Worm (Caenorhabditis elegans) whole organism, late embryonic: ENCODE measurements around the gene mlc-5.

ENCODE experiments used
- F13H6.1 ChIP-seq: sonication (generic microtip); optimal IDR thresholded peaks from 2 replicates; lab custom pipeline; 2016; ENCODE audit warnings: missing genetic modification characterization, missing compliant biosample characterization
- T23F11.4 ChIP-seq: fragments of 200-800 bp; sonication (Bioruptor generic); optimal IDR thresholded peaks from 2 replicates; lab custom pipeline; 2018; ENCODE audit warnings: mild to moderate bottlenecking, missing genetic modification characterization, missing compliant biosample characterization
- ceh-31 ChIP-seq: sonication (generic microtip); optimal IDR thresholded peaks from 2 replicates; lab custom pipeline; 2016; ENCODE audit warnings: missing genetic modification characterization, missing compliant biosample characterization
- ceh-45 ChIP-seq: fragments of 200-800 bp; sonication (Bioruptor generic); IDR thresholded peaks from 2 replicates; pipeline ENCODE4 v1.3.6; 2022; ENCODE audit warnings: missing genetic modification reagents, missing genetic modification characterization, missing compliant biosample characterization
- ceh-6 ChIP-seq: fragments of 200-800 bp; sonication (Bioruptor generic); optimal IDR thresholded peaks from 2 replicates; lab custom pipeline; 2018; ENCODE audit warnings: mild to moderate bottlenecking, missing genetic modification characterization, missing compliant biosample characterization
- fax-1 ChIP-seq: sonication (generic microtip); optimal IDR thresholded peaks from 2 replicates; lab custom pipeline; 2016; ENCODE audit warnings: missing genotype, missing genetic modification characterization, missing compliant biosample characterization
- fkh-10 ChIP-seq: fragments of 150-350 bp; optimal IDR thresholded peaks from 2 replicates; lab custom pipeline; 2014; ENCODE audit warnings: missing biosample characterization, missing genetic modification reagents, missing genetic modification characterization
- mec-3 ChIP-seq: sonication (generic microtip); optimal IDR thresholded peaks from 2 replicates; lab custom pipeline; 2016; ENCODE audit warnings: borderline replicate concordance, missing genetic modification characterization, missing compliant biosample characterization
- nhr-11 ChIP-seq: fragments of 150-350 bp; optimal IDR thresholded peaks from 2 replicates; lab custom pipeline; 2014; ENCODE audit warnings: missing biosample characterization, missing genetic modification characterization
- ref-2 ChIP-seq: sonication (generic microtip); optimal IDR thresholded peaks from 2 replicates; lab custom pipeline; 2016; ENCODE audit warnings: missing genetic modification characterization, missing compliant biosample characterization
- sox-4 ChIP-seq: sonication (generic microtip); optimal IDR thresholded peaks from 2 replicates; lab custom pipeline; 2017; ENCODE audit warnings: mild to moderate bottlenecking, missing genetic modification characterization, inconsistent platforms, missing compliant biosample characterization
- unc-42 ChIP-seq: sonication (generic microtip); optimal IDR thresholded peaks from 2 replicates; lab custom pipeline; 2016; ENCODE audit warnings: missing genotype, missing genetic modification characterization, missing compliant biosample characterization
- zip-5 ChIP-seq: sonication (generic microtip); optimal IDR thresholded peaks from 2 replicates; lab custom pipeline; 2016; ENCODE audit warnings: missing genetic modification characterization, missing compliant biosample characterization

DNA sequence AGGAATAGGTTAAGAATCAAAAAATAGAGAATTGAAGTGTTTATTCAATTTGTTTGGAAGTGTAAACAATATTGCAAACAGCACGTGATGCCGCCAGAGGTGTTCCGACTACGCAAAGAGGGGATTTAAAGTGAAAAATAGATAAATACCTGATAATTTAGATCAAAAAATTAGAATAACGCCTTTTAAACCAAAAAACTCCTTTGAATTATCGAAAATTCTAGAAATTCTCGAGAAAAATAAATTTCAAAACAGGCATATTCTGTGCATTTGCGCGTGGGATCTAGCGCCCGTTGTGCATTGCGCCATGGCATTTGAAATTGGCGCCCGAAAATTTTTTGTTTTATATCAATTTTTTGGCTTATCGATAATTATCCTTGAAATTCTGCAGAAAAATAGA lies 846 bp upstream of the mlc-5 start, which contains the start of gene hip-1:
- TF ChIP-seq mec-3 (tag; lab: Kevin White, UChicago) (no peak), ceh-45 (GFP tag; lab: Robert Waterston, UW) (no peak), fax-1 (tag; lab: Kevin White, UChicago) (no peak), ceh-6 (GFP tag; lab: Kevin White, UChicago) (no peak), nhr-11 (tag; lab: Kevin White, UChicago) (no peak), ref-2 (no peak), sox-4 (tag; lab: Kevin White, UChicago) (no peak), ceh-31 (tag; lab: Kevin White, UChicago) (no peak), F13H6.1 (tag; lab: Kevin White, UChicago) (no peak), unc-42 (tag; lab: Kevin White, UChicago) (peak; percentile 28), zip-5 (tag; lab: Kevin White, UChicago) (no peak), fkh-10 (no peak), T23F11.4 (GFP tag; lab: Kevin White, UChicago) (no peak)
